Worm (Caenorhabditis elegans): Measurements from ENCODE around the gene K02D10.8.

The K02D10.8 gene

DNA sequence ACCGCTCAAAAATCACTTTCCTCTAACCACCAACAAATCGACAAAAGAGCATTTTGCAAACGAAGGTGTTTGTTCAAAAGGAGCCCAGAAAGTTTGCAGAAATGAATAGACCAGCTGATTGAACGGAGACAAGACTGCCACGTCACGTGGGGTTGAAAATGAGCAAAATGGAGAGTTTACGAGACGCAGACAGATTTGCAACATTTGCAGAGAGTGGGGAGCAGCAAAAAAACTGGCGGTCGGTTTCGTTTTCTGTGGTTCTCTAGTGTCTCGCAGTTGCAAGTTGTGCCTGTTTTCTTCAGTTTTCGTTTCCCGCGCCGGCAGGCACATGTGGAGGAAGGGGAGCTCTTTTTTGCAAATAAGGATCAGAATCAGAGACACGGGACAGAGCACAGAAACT is 751 bp upstream of the K02D10.8 start (continued):
- TF ChIP-seq tbx-9 (tag; optimal IDR thresholded peaks at IDR 0.05; ENCODE audit: borderline replicate concordance) (no peak), B0336.3 (GFP tag; IDR thresholded peaks at IDR 0.05) (no peak), attf-6 (GFP tag; IDR thresholded peaks at IDR 0.05) (no peak), Y95B8A.8 (GFP tag; IDR thresholded peaks at IDR 0.05) (no peak), egl-44 (GFP tag; IDR thresholded peaks at IDR 0.05) (no peak), madf-10 (tag; optimal IDR thresholded peaks at IDR 0.05) (peak; percentile 3), ceh-58 (GFP tag; IDR thresholded peaks at IDR 0.05) (no peak), let-607 (tag; optimal IDR thresholded peaks at IDR 0.05) (peak in 1 of 2 experiments; percentile 23), hmg-1.2 (GFP tag; IDR thresholded peaks at IDR 0.05) (peak; percentile 51; the same call in 1 of the 2 replicates), athp-1 (tag; optimal IDR thresholded peaks at IDR 0.05) (no peak), lin-35 (GFP tag; optimal IDR thresholded peaks at IDR 0.05) (no peak), nhr-90 (tag; optimal IDR thresholded peaks at IDR 0.05) (no peak), nfyb-1 (GFP tag; IDR thresholded peaks at IDR 0.05) (peak; percentile 53; the same call in 1 of the 2 replicates), Y56A3A.18 (GFP tag; IDR thresholded peaks at IDR 0.05) (no peak), Y53G8AR.9 (GFP tag; conservative IDR thresholded peaks at IDR 0.05) (no peak), bed-1 (GFP tag; IDR thresholded peaks at IDR 0.05) (no peak), F23B12.7 (tag; optimal IDR thresholded peaks at IDR 0.05; ENCODE audit: insufficient read depth) (no peak), aptf-2 (GFP tag; conservative IDR thresholded peaks at IDR 0.05) (no peak), rpc-1 (optimal IDR thresholded peaks at IDR 0.05) (no peak), rpc-1 (tag; optimal IDR thresholded peaks at IDR 0.05) (no peak), pbrm-1 (GFP tag; IDR thresholded peaks at IDR 0.05) (no peak), Y53F4B.3 (GFP tag; IDR thresholded peaks at IDR 0.05) (no peak), repo-1 (tag; optimal IDR thresholded peaks at IDR 0.05) (no peak), F22D6.2 (tag; optimal IDR thresholded peaks at IDR 0.05) (no peak), F57C9.4 (tag; optimal IDR thresholded peaks at IDR 0.05) (no peak), lin-40 (tag; optimal IDR thresholded peaks at IDR 0.05) (no peak), snpc-1.1 (tag; optimal IDR thresholded peaks at IDR 0.05; ENCODE audit: insufficient read depth) (no peak), lsy-27 (tag; optimal IDR thresholded peaks at IDR 0.05; ENCODE audit: borderline replicate concordance, insufficient read depth) (no peak), lsl-1 (GFP tag; optimal IDR thresholded peaks at IDR 0.05) (no peak), ztf-22 (GFP tag; optimal IDR thresholded peaks at IDR 0.05) (no peak), unc-130 (GFP tag; optimal IDR thresholded peaks at IDR 0.05) (no peak), F55B11.4 (tag; optimal IDR thresholded peaks at IDR 0.05; ENCODE audit: borderline replicate concordance, insufficient read depth) (no peak), pha-4 (tag; optimal IDR thresholded peaks at IDR 0.05) (peak; percentile 72), dox-1 (GFP tag; IDR thresholded peaks at IDR 0.05) (no peak), ets-4 (GFP tag; optimal IDR thresholded peaks at IDR 0.05) (no peak), attf-3 (GFP tag; conservative IDR thresholded peaks at IDR 0.05) (no peak), F57A8.1 (GFP tag; optimal IDR thresholded peaks at IDR 0.05) (no peak), ZK185.1 (tag; optimal IDR thresholded peaks at IDR 0.05; ENCODE audit: poor library complexity, severe bottlenecking) (no peak), tbp1 (GFP tag; optimal IDR thresholded peaks at IDR 0.05) (no peak), D2030.7 (GFP tag; IDR thresholded peaks at IDR 0.05) (no peak), tlf-1 (GFP tag; optimal IDR thresholded peaks at IDR 0.05) (no peak), sea-2 (GFP tag; IDR thresholded peaks at IDR 0.05) (no peak), ztf-6 (GFP tag; IDR thresholded peaks at IDR 0.05) (no peak), sdz-38 (tag; optimal IDR thresholded peaks at IDR 0.05) (no peak), T26A5.8 (tag; optimal IDR thresholded peaks at IDR 0.05) (no peak), hmg-20 (GFP tag; IDR thresholded peaks at IDR 0.05) (no peak), dpl-1 (GFP tag; optimal IDR thresholded peaks at IDR 0.05) (no peak), fkh-3 (tag; optimal IDR thresholded peaks at IDR 0.05) (no peak)

All from whole organism, young adult.